Worm (Caenorhabditis elegans): Measurements from ENCODE around the gene F10G2.10.

ce11 chrV:7279090-7279489, 42.9 kb upstream of the F10G2.10 start, which contains the start of gene C13A2.4:
- no peak for TF ChIP-seq pha-4 (tag; optimal IDR thresholded peaks at IDR 0.05)
- TF ChIP-seq ceh-34 (tag; optimal IDR thresholded peaks at IDR 0.05), result no peak
- no peak for TF ChIP-seq lin-11 (tag; optimal IDR thresholded peaks at IDR 0.05)
- no peak for TF ChIP-seq K09A11.1 (tag; optimal IDR thresholded peaks at IDR 0.05; ENCODE audit: insufficient read depth)
- no peak for TF ChIP-seq eyg-1 (tag; optimal IDR thresholded peaks at IDR 0.05)
- TF ChIP-seq zip-5 (tag; optimal IDR thresholded peaks at IDR 0.05), result no peak

All from whole organism, late embryonic.